Fruit fly (Drosophila melanogaster): Measurements from ENCODE around the gene CG12502.

CG12502 gene

DNA sequence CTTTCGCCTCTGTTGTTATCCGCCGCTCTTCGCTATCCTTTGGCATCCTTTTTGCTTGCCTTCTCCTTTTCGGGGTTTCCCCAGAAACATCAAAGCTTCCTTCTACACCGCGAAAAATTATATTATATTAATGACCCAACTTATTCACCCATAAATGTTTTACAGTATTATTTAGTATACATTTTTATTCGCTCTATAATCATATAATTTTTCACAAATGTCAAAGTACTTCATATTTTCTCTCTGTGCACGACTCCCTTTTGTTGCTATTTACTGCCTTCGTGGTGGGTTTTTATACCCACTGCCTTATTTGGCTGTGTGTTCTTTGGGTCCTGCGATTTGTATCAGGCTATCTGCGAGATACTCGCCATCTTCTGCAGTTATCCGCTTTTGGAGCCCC lies 52.0 kb downstream of the CG12502 start (continued):
- TF ChIP-seq pan (optimal IDR thresholded peaks at IDR 0.05) (no peak), pan (GFP tag; optimal IDR thresholded peaks at IDR 0.05 in 1 of 2, IDR thresholded peaks at IDR 0.05 in 1 of 2) (no peak), CG12219 (GFP tag; optimal IDR thresholded peaks at IDR 0.05) (no peak), CG14860 (GFP tag; IDR thresholded peaks at IDR 0.05; ENCODE audit: partially characterized antibody) (no peak), abd-A (tag; optimal IDR thresholded peaks at IDR 0.05) (peak; percentile 60), p53 (GFP tag; optimal IDR thresholded peaks at IDR 0.05) (no peak), CG7786 (GFP tag; optimal IDR thresholded peaks at IDR 0.05) (no peak), da (GFP tag; optimal IDR thresholded peaks at IDR 0.05) (no peak), dpn (GFP tag; optimal IDR thresholded peaks at IDR 0.05) (peak in 1 of 2 experiments; percentile 3), nerfin-1 (tag; optimal IDR thresholded peaks at IDR 0.05) (peak; percentile 60), amos (GFP tag; IDR thresholded peaks at IDR 0.05; ENCODE audit: partially characterized antibody) (no peak), Oaz (GFP tag; IDR thresholded peaks at IDR 0.05) (no peak), hth (optimal IDR thresholded peaks at IDR 0.05) (no peak), CG8290 (GFP tag; optimal IDR thresholded peaks at IDR 0.05) (no peak), CG8290 (tag; optimal IDR thresholded peaks at IDR 0.05) (no peak), sob (GFP tag; IDR thresholded peaks at IDR 0.05) (0 out of 2 replicates have a peak, but pooled peaks have one; percentile 22), HLHmδ (GFP tag; optimal IDR thresholded peaks at IDR 0.05) (no peak), Doc3 (GFP tag; IDR thresholded peaks at IDR 0.05; ENCODE audit: partially characterized antibody) (no peak), scrt (GFP tag; optimal IDR thresholded peaks at IDR 0.05) (no peak), CG11723 (GFP tag; optimal IDR thresholded peaks at IDR 0.05) (no peak), CG8765 (GFP tag; IDR thresholded peaks at IDR 0.05) (no peak), CG33557 (GFP tag; optimal IDR thresholded peaks at IDR 0.05) (no peak), tgo (GFP tag; IDR thresholded peaks at IDR 0.05) (peak; percentile 54; the same call in 2 of the 3 replicates), Jarid2 (GFP tag; optimal IDR thresholded peaks at IDR 0.05) (no peak), CG14014 (GFP tag; IDR thresholded peaks at IDR 0.05) (0 out of 2 replicates have a peak, but pooled peaks have one; percentile 10), kah (GFP tag; optimal IDR thresholded peaks at IDR 0.05) (no peak), pita (GFP tag; optimal IDR thresholded peaks at IDR 0.05) (no peak), CG1529 (GFP tag; optimal IDR thresholded peaks at IDR 0.05) (no peak), sima (GFP tag; optimal IDR thresholded peaks at IDR 0.05) (no peak), salm (tag; optimal IDR thresholded peaks at IDR 0.05) (no peak), Neu2 (GFP tag; optimal IDR thresholded peaks at IDR 0.05; ENCODE audit: borderline replicate concordance) (no peak), gt (GFP tag; IDR thresholded peaks at IDR 0.05) (no peak), mam (GFP tag; optimal IDR thresholded peaks at IDR 0.05) (no peak), Lpt (GFP tag; optimal IDR thresholded peaks at IDR 0.05) (no peak), HmgZ (tag; optimal IDR thresholded peaks at IDR 0.05) (peak; percentile 3), Hmx (GFP tag; optimal IDR thresholded peaks at IDR 0.05) (no peak), Six4 (GFP tag; optimal IDR thresholded peaks at IDR 0.05) (no peak), CG8281 (tag; optimal IDR thresholded peaks at IDR 0.05) (no peak), CG30431 (GFP tag; optimal IDR thresholded peaks at IDR 0.05) (no peak), bcd (GFP tag; optimal IDR thresholded peaks at IDR 0.05) (peak; percentile 17), Tbp (GFP tag; optimal IDR thresholded peaks at IDR 0.05) (no peak), Med (GFP tag) (peak; percentile 52), CG15269 (tag; optimal IDR thresholded peaks at IDR 0.05) (peak; percentile 52), slou (GFP tag; optimal IDR thresholded peaks at IDR 0.05) (no peak), Oli (tag; optimal IDR thresholded peaks at IDR 0.05) (no peak), Hr78 (GFP tag; optimal IDR thresholded peaks at IDR 0.05) (no peak), disco-r (GFP tag; optimal IDR thresholded peaks at IDR 0.05) (no peak), NfI (GFP tag; optimal IDR thresholded peaks at IDR 0.05) (peak; percentile 2), CG16779 (GFP tag; IDR thresholded peaks at IDR 0.05) (no peak), CG3281 (GFP tag; optimal IDR thresholded peaks at IDR 0.05) (peak; percentile 2), MBD-R2 (GFP tag; IDR thresholded peaks at IDR 0.05) (0 out of 2 replicates have a peak, but pooled peaks have one; percentile 10), gfzf (GFP tag; optimal IDR thresholded peaks at IDR 0.05) (no peak)
